Worm (Caenorhabditis elegans) whole organism, L3 larva: ENCODE measurements around the gene F35H10.2.
A peak's percentile ranks its signal among the peaks of the same experiment; 100 is the strongest.

Experiments
- ZK546.5 ChIP-seq: sonication (generic microtip); optimal IDR thresholded peaks from 2 replicates; lab custom pipeline; 2017; ENCODE audit warnings: missing biosample characterization, missing genetic modification characterization
- aly-2 ChIP-seq: fragments of 150-350 bp; optimal IDR thresholded peaks from 2 replicates; lab custom pipeline; 2014; ENCODE audit warnings: missing biosample characterization, missing genetic modification characterization
- ama-1 ChIP-seq: fragments of 150-350 bp; optimal IDR thresholded peaks from 2 replicates; lab custom pipeline; 2018
- ceh-16 ChIP-seq: sonication (generic microtip); optimal IDR thresholded peaks from 2 replicates; lab custom pipeline; 2017; ENCODE audit warnings: missing biosample characterization, missing genetic modification characterization
- ceh-28 ChIP-seq: fragments of 150-350 bp; optimal IDR thresholded peaks from 2 replicates; lab custom pipeline; 2014; ENCODE audit warnings: missing biosample characterization, missing genetic modification reagents, missing genetic modification characterization
- ceh-9 ChIP-seq: sonication (generic microtip); optimal IDR thresholded peaks from 2 replicates; lab custom pipeline; 2018; ENCODE audit warnings: missing biosample characterization, missing genetic modification characterization
- egl-5 ChIP-seq: fragments of 150-350 bp; optimal IDR thresholded peaks from 2 replicates; lab custom pipeline; 2017; ENCODE audit warnings: missing biosample characterization, missing genetic modification reagents, missing genetic modification characterization, inconsistent platforms
- elt-2 ChIP-seq: sonication (generic microtip); optimal IDR thresholded peaks from 2 replicates; lab custom pipeline; 2016; ENCODE audit warnings: missing genetic modification reagents, mild to moderate bottlenecking, missing genetic modification characterization, missing compliant biosample characterization
- elt-3 ChIP-seq, 3 experiments: fragments of 150-350 bp in 1 of 3; sonication (generic microtip) in 2 of 3; optimal IDR thresholded peaks; 2 replicates in 2 of 3; 4 replicates in 1 of 3; lab custom pipeline; 2014 to 2017; ENCODE audit warnings: missing biosample characterization in 3 of 3, missing genetic modification characterization in 3 of 3
- eor-1 ChIP-seq, 2 experiments: fragments of 150-350 bp; optimal IDR thresholded peaks; 2 replicates each; lab custom pipeline; 2014 to 2018; ENCODE audit warnings: missing biosample characterization in 2 of 2, missing genetic modification characterization in 2 of 2
- fkh-2 ChIP-seq: fragments of 150-350 bp; optimal IDR thresholded peaks from 2 replicates; lab custom pipeline; 2014; ENCODE audit warnings: missing biosample characterization, missing genetic modification reagents, missing genetic modification characterization
- hmg-11 ChIP-seq: sonication (generic microtip); optimal IDR thresholded peaks from 2 replicates; lab custom pipeline; 2016; ENCODE audit warnings: missing genetic modification characterization, missing compliant biosample characterization
- lin-15B ChIP-seq: fragments of 150-350 bp; optimal IDR thresholded peaks from 2 replicates; lab custom pipeline; 2014; ENCODE audit warnings: missing biosample characterization, missing genetic modification characterization
- lin-39 ChIP-seq: fragments of 150-350 bp; optimal IDR thresholded peaks from 2 replicates; lab custom pipeline; 2018; ENCODE audit warnings: missing biosample characterization, missing genetic modification reagents, missing genetic modification characterization
- mdl-1 ChIP-seq: fragments of 150-350 bp; optimal IDR thresholded peaks from 2 replicates; lab custom pipeline; 2014; ENCODE audit warnings: missing biosample characterization, missing genetic modification characterization
- mml-1 ChIP-seq: fragments of 150-350 bp; sonication (generic microtip); optimal IDR thresholded peaks from 3 replicates; lab custom pipeline; 2014; ENCODE audit warnings: missing biosample characterization, missing genetic modification characterization
- nfya-1 ChIP-seq: sonication (generic microtip); optimal IDR thresholded peaks from 2 replicates; lab custom pipeline; 2017; ENCODE audit warnings: missing genetic modification characterization, mild to moderate bottlenecking, missing compliant biosample characterization, antibody characterized with exemption, moderate library complexity; ENCODE audit not compliant: insufficient read depth
- nhr-12 ChIP-seq: fragments of 150-350 bp; optimal IDR thresholded peaks from 2 replicates; lab custom pipeline; 2014; ENCODE audit warnings: missing biosample characterization, missing genetic modification characterization
- nhr-23 ChIP-seq: fragments of 150-350 bp; optimal IDR thresholded peaks from 2 replicates; lab custom pipeline; 2014; ENCODE audit warnings: missing biosample characterization, missing genetic modification reagents, missing genetic modification characterization
- nhr-25 ChIP-seq: sonication (generic microtip); optimal IDR thresholded peaks from 2 replicates; lab custom pipeline; 2017; ENCODE audit warnings: missing biosample characterization, missing genetic modification characterization
- nhr-67 ChIP-seq: fragments of 150-350 bp; optimal IDR thresholded peaks from 2 replicates; lab custom pipeline; 2014; ENCODE audit warnings: missing biosample characterization, missing genetic modification characterization
- nhr-76 ChIP-seq: fragments of 150-350 bp; sonication (generic microtip); optimal IDR thresholded peaks from 5 replicates; lab custom pipeline; 2014; ENCODE audit warnings: missing biosample characterization, missing genetic modification characterization
- nhr-77 ChIP-seq: fragments of 150-350 bp; optimal IDR thresholded peaks from 2 replicates; lab custom pipeline; 2014; ENCODE audit warnings: missing biosample characterization, missing genetic modification characterization
- pha-4 ChIP-seq: fragments of 150-350 bp; optimal IDR thresholded peaks from 2 replicates; lab custom pipeline; 2014; ENCODE audit warnings: missing biosample characterization, missing genetic modification reagents, missing genetic modification characterization
- pqm-1 ChIP-seq: fragments of 150-350 bp; optimal IDR thresholded peaks from 2 replicates; lab custom pipeline; 2017; ENCODE audit warnings: missing biosample characterization, missing genetic modification characterization, inconsistent platforms
- snpc-4 ChIP-seq: fragments of 150-350 bp; optimal IDR thresholded peaks from 2 replicates; lab custom pipeline; 2014; ENCODE audit warnings: missing biosample characterization, missing genetic modification characterization
- tbx-2 ChIP-seq: sonication (generic microtip); optimal IDR thresholded peaks from 2 replicates; lab custom pipeline; 2016; ENCODE audit warnings: mild to moderate bottlenecking, missing genetic modification characterization, missing compliant biosample characterization
- unc-39 ChIP-seq: sonication (generic microtip); optimal IDR thresholded peaks from 4 replicates; lab custom pipeline; 2017; ENCODE audit warnings: missing biosample characterization, missing genetic modification characterization
- unc-62 ChIP-seq: fragments of 150-350 bp; sonication (generic microtip); optimal IDR thresholded peaks from 4 replicates; lab custom pipeline; 2014; ENCODE audit warnings: missing biosample characterization, missing genetic modification reagents, missing genetic modification characterization

Gene F35H10.2

ce11 chrIV:8328913-8329312 is at the start of gene F35H10.2:
F35H10.2 (plus strand) TSS chrIV:8329213.
- TF ChIP-seq eor-1 (tag; optimal IDR thresholded peaks at IDR 0.05; lab: Kevin White, UChicago) (no peak), aly-2 (tag; lab: Kevin White, UChicago) (no peak), ceh-9 (tag; lab: Kevin White, UChicago) (no peak), lin-15B (tag; lab: Kevin White, UChicago) (no peak)

DNA sequence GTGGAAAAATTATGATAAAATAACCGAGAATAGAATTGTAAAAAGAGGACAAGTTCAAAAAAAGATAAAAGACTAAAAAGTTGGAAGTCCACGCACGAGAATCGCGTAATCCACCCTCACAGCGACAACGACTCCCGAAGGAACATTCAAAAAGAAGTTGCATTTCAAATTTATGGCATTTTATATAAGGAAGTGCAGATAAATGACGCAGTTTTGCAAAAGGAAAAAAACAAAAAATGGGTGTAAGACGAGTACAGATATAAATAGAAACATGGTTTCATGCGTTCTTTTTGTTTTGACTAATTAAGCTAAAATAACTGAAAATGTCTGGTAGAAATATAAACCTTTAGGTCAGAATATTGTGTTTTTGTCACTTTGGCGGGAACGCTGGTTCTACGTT is 45.8 kb upstream of the F35H10.2 start:
- TF ChIP-seq unc-39 (tag; lab: Kevin White, UChicago) (no peak), nfya-1 (tag; lab: Kevin White, UChicago) (no peak)

- TF ChIP-seq unc-62 (GFP tag; lab: Kevin White, UChicago): no peak
- TF ChIP-seq nhr-76: no peak
Observed at ce11 chrIV:8286352-8286751, 42.7 kb upstream of the F35H10.2 start, which contains the start of gene K07H8.9. K07H8.9 (minus strand) TSS chrIV:8286476.

DNA sequence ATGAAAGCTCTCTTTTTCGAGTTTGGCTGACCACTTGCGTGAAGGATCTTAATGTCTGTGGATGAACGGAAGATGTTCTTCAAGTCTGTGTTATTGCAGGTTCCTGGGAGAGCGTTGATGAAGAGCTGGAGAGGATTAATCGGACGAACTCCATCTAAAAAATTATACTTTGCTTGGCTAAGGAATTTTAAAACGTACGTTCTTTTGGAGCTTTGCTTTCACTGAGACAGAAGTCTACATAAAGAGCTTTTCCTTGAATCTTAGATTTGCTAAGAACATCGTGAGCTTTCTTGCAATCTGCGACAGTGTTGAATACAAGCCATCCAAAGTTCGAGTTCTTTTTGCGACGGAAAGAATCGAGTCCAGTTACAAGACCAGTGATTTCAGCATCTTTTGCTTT is 41.7 kb upstream of the F35H10.2 start:
- TF ChIP-seq mml-1: no peak
- TF ChIP-seq fkh-2 (tag; lab: Kevin White, UChicago): no peak
- TF ChIP-seq, all 47 proteins: peak for 0

ce11 chrIV:8289105-8289504 is 39.9 kb upstream of the F35H10.2 start:
- no peak for TF ChIP-seq ceh-16
- TF ChIP-seq ama-1 (lab: Kevin White, UChicago): no peak
- no peak for TF ChIP-seq unc-39 (tag; lab: Kevin White, UChicago)
- TF ChIP-seq nhr-67: no peak
- TF ChIP-seq aly-2 (tag; lab: Kevin White, UChicago): no peak
- no peak for TF ChIP-seq ZK546.5 (tag; lab: Kevin White, UChicago)

ce11 chrIV:8289505-8289579 is 39.7 kb upstream of the F35H10.2 start, which contains the start of gene nucl-1:
nucl-1 (minus strand) TSS chrIV:8289530.
- TF ChIP-seq ceh-16: no peak
- TF ChIP-seq fkh-2 (tag; lab: Kevin White, UChicago): no peak
- no peak for TF ChIP-seq pha-4 (tag; lab: Kevin White, UChicago)
- TF ChIP-seq nhr-12 (tag; lab: Kevin White, UChicago): no peak
- no peak for TF ChIP-seq aly-2 (tag; lab: Kevin White, UChicago)
- no peak for TF ChIP-seq unc-39 (tag; lab: Kevin White, UChicago)

ce11 chrIV:8289580-8290323 is 39.3 kb upstream of the F35H10.2 start, which contains the start of gene daf-31:
daf-31 (plus strand) TSS chrIV:8290273.
- TF ChIP-seq nhr-25 (tag; lab: Kevin White, UChicago) (peak; percentile 71), nhr-23 (tag; lab: Kevin White, UChicago) (peak; percentile 47), tbx-2 (tag; lab: Kevin White, UChicago) (no peak), pqm-1 (peak; percentile 6), snpc-4 (tag; lab: Kevin White, UChicago) (peak; percentile 57), nhr-12 (tag; lab: Kevin White, UChicago) (no peak), ceh-28 (tag; lab: Kevin White, UChicago) (peak; percentile 32), lin-15B (tag; lab: Kevin White, UChicago) (peak; percentile 64), nfya-1 (tag; lab: Kevin White, UChicago) (peak; percentile 72), mdl-1 (tag; lab: Kevin White, UChicago) (no peak), elt-3 (tag; optimal IDR thresholded peaks at IDR 0.05; lab: Kevin White, UChicago) (no peak), elt-2 (peak; percentile 40), hmg-11 (tag; lab: Kevin White, UChicago) (peak; percentile 62), lin-39 (tag; lab: Kevin White, UChicago) (peak; percentile 88), unc-62 (GFP tag; lab: Kevin White, UChicago) (no peak), pha-4 (tag; lab: Kevin White, UChicago) (peak; percentile 83), nhr-77 (tag; lab: Kevin White, UChicago) (no peak), egl-5 (tag; lab: Kevin White, UChicago) (peak; percentile 77)
